Fruit fly (Drosophila melanogaster) whole organism, prepupa: Measurements from ENCODE around the gene CG13131.

Experiments
- Blimp-1 ChIP-seq: fragments of 200-800 bp; sonication (Bioruptor generic); optimal IDR thresholded peaks from 3 replicates; lab custom pipeline; 2017; ENCODE audit warnings: missing biosample characterization, missing genetic modification characterization, mild to moderate bottlenecking, moderate library complexity, missing genetic modification reagents
- CG10631 ChIP-seq: fragments of 200-800 bp; sonication (Bioruptor generic); optimal IDR thresholded peaks from 2 replicates; lab custom pipeline; 2016; ENCODE audit warnings: missing biosample characterization, missing genetic modification characterization
- CG10669 ChIP-seq: fragments of 200-800 bp; sonication (Bioruptor generic); optimal IDR thresholded peaks from 3 replicates; lab custom pipeline; 2018; ENCODE audit warnings: missing biosample characterization, mild to moderate bottlenecking, missing genetic modification characterization, moderate library complexity
- CG11294 ChIP-seq: fragments of 200-800 bp; sonication (Bioruptor generic); IDR thresholded peaks from 2 replicates; pipeline ENCODE4 v1.3.6; 2022; ENCODE audit warnings: missing biosample characterization, missing genetic modification characterization
- CG11902 ChIP-seq: fragments of 200-800 bp; sonication (Bioruptor generic); optimal IDR thresholded peaks from 3 replicates; lab custom pipeline; 2016; ENCODE audit warnings: missing biosample characterization, missing genetic modification characterization
- CG1621 ChIP-seq: fragments of 200-800 bp; sonication (Bioruptor generic); optimal IDR thresholded peaks from 3 replicates; lab custom pipeline; 2018; ENCODE audit warnings: missing biosample characterization, mild to moderate bottlenecking, missing genetic modification characterization
- CG16779 ChIP-seq: fragments of 200-800 bp; sonication (Bioruptor generic); optimal IDR thresholded peaks from 3 replicates; lab custom pipeline; 2017; ENCODE audit warnings: missing biosample characterization, mild to moderate bottlenecking, missing genetic modification characterization
- CG3032 ChIP-seq: fragments of 200-800 bp; optimal IDR thresholded peaks from 2 replicates; lab custom pipeline; 2019; ENCODE audit warnings: missing biosample characterization, mild to moderate bottlenecking, missing genetic modification characterization, moderate library complexity
- CG31627 ChIP-seq: fragments of 200-800 bp; sonication (Bioruptor generic); optimal IDR thresholded peaks from 3 replicates; lab custom pipeline; 2016; ENCODE audit warnings: missing biosample characterization, missing genetic modification characterization
- CG32006 ChIP-seq: fragments of 200-800 bp; sonication (Bioruptor generic); optimal IDR thresholded peaks from 3 replicates; lab custom pipeline; 2017; ENCODE audit warnings: missing biosample characterization, mild to moderate bottlenecking, missing genetic modification characterization
- CG34406 ChIP-seq: fragments of 200-800 bp; sonication (Bioruptor generic); optimal IDR thresholded peaks from 3 replicates; lab custom pipeline; 2016; ENCODE audit warnings: missing biosample characterization, missing genetic modification characterization
- CG3919 ChIP-seq: fragments of 200-800 bp; sonication (Bioruptor generic); optimal IDR thresholded peaks from 3 replicates; lab custom pipeline; 2016; ENCODE audit warnings: missing biosample characterization, missing genetic modification characterization
- CG4318 ChIP-seq: fragments of 200-800 bp; sonication (Bioruptor generic); optimal IDR thresholded peaks from 3 replicates; lab custom pipeline; 2017; ENCODE audit warnings: missing biosample characterization, mild to moderate bottlenecking, missing genetic modification characterization
- CG6163 ChIP-seq: fragments of 200-800 bp; sonication (Bioruptor generic); IDR thresholded peaks from 3 replicates; pipeline ENCODE4 v1.3.6; 2022; ENCODE audit warnings: missing biosample characterization, missing genetic modification characterization
- CG6276 ChIP-seq: fragments of 200-800 bp; sonication (Bioruptor generic); optimal IDR thresholded peaks from 2 replicates; lab custom pipeline; 2017; ENCODE audit warnings: missing biosample characterization, mild to moderate bottlenecking, missing genetic modification characterization
- CG6792 ChIP-seq: fragments of 200-800 bp; sonication (Bioruptor generic); optimal IDR thresholded peaks from 3 replicates; lab custom pipeline; 2016; ENCODE audit warnings: missing biosample characterization, missing genetic modification characterization
- CG6808 ChIP-seq: fragments of 200-800 bp; sonication (Bioruptor generic); optimal IDR thresholded peaks from 3 replicates; lab custom pipeline; 2017; ENCODE audit warnings: missing biosample characterization, missing genetic modification characterization, mild to moderate bottlenecking, moderate library complexity, missing genetic modification reagents
- CG6854 ChIP-seq: fragments of 200-800 bp; sonication (Bioruptor generic); optimal IDR thresholded peaks from 2 replicates; lab custom pipeline; 2017; ENCODE audit warnings: missing biosample characterization, mild to moderate bottlenecking, missing genetic modification characterization
- CG7368 ChIP-seq: fragments of 200-800 bp; sonication (Bioruptor generic); optimal IDR thresholded peaks from 3 replicates; lab custom pipeline; 2016; ENCODE audit warnings: missing biosample characterization, missing genetic modification characterization
- CG8119 ChIP-seq: fragments of 200-800 bp; sonication (Bioruptor generic); IDR thresholded peaks from 3 replicates; pipeline ENCODE4 v1.3.6; 2022; ENCODE audit warnings: missing biosample characterization, missing genetic modification characterization
- CG8319 ChIP-seq: fragments of 200-800 bp; sonication (Bioruptor generic); optimal IDR thresholded peaks from 3 replicates; lab custom pipeline; 2016; ENCODE audit warnings: missing biosample characterization, missing genetic modification characterization
- CG8632 ChIP-seq: fragments of 200-800 bp; sonication (Bioruptor generic); optimal IDR thresholded peaks from 3 replicates; lab custom pipeline; 2016; ENCODE audit warnings: missing biosample characterization, missing genetic modification characterization
- CG9139 ChIP-seq: fragments of 200-800 bp; sonication (Bioruptor generic); optimal IDR thresholded peaks from 3 replicates; lab custom pipeline; 2017; ENCODE audit warnings: missing biosample characterization, mild to moderate bottlenecking, missing genetic modification characterization
- Eip93F ChIP-seq: fragments of 200-800 bp; sonication (Bioruptor generic); optimal IDR thresholded peaks from 2 replicates; lab custom pipeline; 2016; ENCODE audit warnings: missing biosample characterization, mild to moderate bottlenecking, missing genetic modification characterization
- Ets21C ChIP-seq: fragments of 200-800 bp; sonication (Bioruptor generic); optimal IDR thresholded peaks from 3 replicates; lab custom pipeline; 2016; ENCODE audit warnings: missing biosample characterization, missing genetic modification characterization
- Ets96B ChIP-seq: fragments of 200-800 bp; optimal IDR thresholded peaks from 2 replicates; lab custom pipeline; 2019; ENCODE audit warnings: missing biosample characterization, mild to moderate bottlenecking, missing genetic modification characterization, moderate library complexity
- Gug ChIP-seq: fragments of 200-800 bp; sonication (Bioruptor generic); IDR thresholded peaks from 2 replicates; pipeline ENCODE4 v1.3.6; 2022; ENCODE audit warnings: missing biosample characterization, missing genetic modification characterization
- Hr38 ChIP-seq: sonication (Bioruptor generic); optimal IDR thresholded peaks from 2 replicates; lab custom pipeline; 2016; ENCODE audit warnings: missing biosample characterization, missing genetic modification characterization
- Hr39 ChIP-seq: fragments of 200-800 bp; sonication (Bioruptor generic); optimal IDR thresholded peaks from 2 replicates; lab custom pipeline; 2016; ENCODE audit warnings: missing biosample characterization, missing genetic modification characterization
- Hr4 ChIP-seq: fragments of 200-800 bp; sonication (Bioruptor generic); optimal IDR thresholded peaks from 3 replicates; lab custom pipeline; 2016; ENCODE audit warnings: missing biosample characterization, missing genetic modification characterization
- Lpt ChIP-seq: fragments of 200-800 bp; sonication (Bioruptor generic); optimal IDR thresholded peaks from 3 replicates; lab custom pipeline; 2016; ENCODE audit warnings: missing biosample characterization, missing genetic modification characterization
- Met ChIP-seq: fragments of 200-800 bp; sonication (Bioruptor generic); optimal IDR thresholded peaks from 3 replicates; lab custom pipeline; 2016; ENCODE audit warnings: missing biosample characterization, missing genetic modification characterization
- OdsH ChIP-seq: fragments of 200-800 bp; sonication (Bioruptor generic); optimal IDR thresholded peaks from 3 replicates; lab custom pipeline; 2016; ENCODE audit warnings: missing biosample characterization, missing genetic modification characterization
- Smox ChIP-seq: fragments of 200-800 bp; sonication (Bioruptor generic); optimal IDR thresholded peaks from 3 replicates; lab custom pipeline; 2016; ENCODE audit warnings: missing biosample characterization, missing genetic modification characterization
- Sox15 ChIP-seq: fragments of 200-800 bp; sonication (Bioruptor generic); optimal IDR thresholded peaks from 3 replicates; lab custom pipeline; 2016; ENCODE audit warnings: missing biosample characterization, missing genetic modification characterization
- achi ChIP-seq: fragments of 200-800 bp; sonication (Bioruptor generic); optimal IDR thresholded peaks from 3 replicates; lab custom pipeline; 2016; ENCODE audit warnings: missing biosample characterization, missing genetic modification characterization
- acj6 ChIP-seq: fragments of 200-800 bp; sonication (Bioruptor generic); optimal IDR thresholded peaks from 3 replicates; lab custom pipeline; 2016; ENCODE audit warnings: missing biosample characterization, missing genetic modification characterization
- cyc ChIP-seq: fragments of 200-800 bp; sonication (Bioruptor generic); optimal IDR thresholded peaks from 3 replicates; lab custom pipeline; 2016; ENCODE audit warnings: missing biosample characterization, missing genetic modification characterization
- dac ChIP-seq: fragments of 200-800 bp; sonication (Bioruptor generic); optimal IDR thresholded peaks from 2 replicates; lab custom pipeline; 2017; ENCODE audit warnings: missing biosample characterization, mild to moderate bottlenecking, missing genetic modification characterization
- dsx ChIP-seq: fragments of 200-800 bp; optimal IDR thresholded peaks from 3 replicates; lab custom pipeline; 2019; ENCODE audit warnings: missing biosample characterization, mild to moderate bottlenecking, missing genetic modification characterization, moderate library complexity; ENCODE audit not compliant: poor library complexity, severe bottlenecking
- eg ChIP-seq: fragments of 200-800 bp; sonication (Bioruptor generic); IDR thresholded peaks from 3 replicates; pipeline ENCODE4 v1.3.6; 2022; ENCODE audit warnings: missing biosample characterization, missing genetic modification characterization
- fd85E ChIP-seq: fragments of 200-800 bp; sonication (Bioruptor generic); optimal IDR thresholded peaks from 3 replicates; lab custom pipeline; 2016; ENCODE audit warnings: missing biosample characterization, missing genetic modification characterization
- net ChIP-seq: fragments of 200-800 bp; sonication (Bioruptor generic); optimal IDR thresholded peaks from 3 replicates; lab custom pipeline; 2016; ENCODE audit warnings: missing biosample characterization, missing genetic modification characterization
- pdm3 ChIP-seq: fragments of 200-800 bp; sonication (Bioruptor generic); optimal IDR thresholded peaks from 3 replicates; lab custom pipeline; 2016; ENCODE audit warnings: missing biosample characterization, missing genetic modification characterization
- salr ChIP-seq, 2 experiments: fragments of 200-800 bp; sonication (Bioruptor generic); optimal IDR thresholded peaks; 3 replicates each; lab custom pipeline; 2016 to 2018; ENCODE audit warnings: missing biosample characterization in 2 of 2, missing genetic modification characterization in 2 of 2, mild to moderate bottlenecking in 1 of 2
- spab ChIP-seq: fragments of 200-800 bp; sonication (Bioruptor generic); optimal IDR thresholded peaks from 2 replicates; lab custom pipeline; 2017; ENCODE audit warnings: missing biosample characterization, mild to moderate bottlenecking, missing genetic modification characterization, missing genetic modification reagents
- ss ChIP-seq, 2 experiments: fragments of 200-800 bp; sonication (Bioruptor generic); optimal IDR thresholded peaks; 2 replicates in 1 of 2; 3 replicates in 1 of 2; lab custom pipeline; 2017 to 2018; ENCODE audit warnings: mild to moderate bottlenecking in 2 of 2, missing biosample characterization in 2 of 2, missing genetic modification characterization in 2 of 2, moderate library complexity in 1 of 2
- svp ChIP-seq: fragments of 200-800 bp; sonication (Bioruptor generic); peaks from one replicate; lab custom pipeline; 2016; ENCODE audit warnings: missing biosample characterization, missing genetic modification characterization
- topi ChIP-seq: fragments of 200-800 bp; sonication (Bioruptor generic); optimal IDR thresholded peaks from 3 replicates; lab custom pipeline; 2016; ENCODE audit warnings: missing biosample characterization, missing genetic modification characterization
- vri ChIP-seq: fragments of 200-800 bp; sonication (Bioruptor generic); optimal IDR thresholded peaks from 3 replicates; lab custom pipeline; 2016; ENCODE audit warnings: missing biosample characterization, mild to moderate bottlenecking, missing genetic modification characterization

CG13131 gene

dm6 chr2L:10009800-10010658, 7.2 kb downstream of the CG13131 start:
- TF ChIP-seq CG7368 (GFP tag; lab: Kevin White, UChicago) (peak; percentile 100), fd85E (GFP tag; lab: Kevin White, UChicago) (peak; percentile 98), achi (GFP tag; lab: Kevin White, UChicago) (peak; percentile 99), pdm3 (peak; percentile 99), CG31627 (GFP tag; lab: Kevin White, UChicago) (peak; percentile 100), topi (peak; percentile 99), Ets21C (GFP tag; lab: Kevin White, UChicago) (peak; percentile 99), CG8319 (GFP tag; lab: Kevin White, UChicago) (peak; percentile 99), CG32006 (peak; percentile 99), Hr4 (GFP tag; lab: Kevin White, UChicago) (peak; percentile 99), CG3032 (tag; lab: Kevin White, UChicago) (peak; percentile 99), vri (GFP tag; lab: Kevin White, UChicago) (peak; percentile 99), Hr38 (GFP tag; lab: Kevin White, UChicago) (peak; percentile 90), ss (GFP tag; optimal IDR thresholded peaks at IDR 0.05; lab: Kevin White, UChicago) (peak; percentile 98 to 99), eg (GFP tag; lab: Robert Waterston, UW) (peak; percentile 99), salr (GFP tag; optimal IDR thresholded peaks at IDR 0.05; lab: Kevin White, UChicago) (peak; percentile 97 to 99), CG1621 (peak; percentile 99), cyc (GFP tag; lab: Kevin White, UChicago) (peak; percentile 100), CG11294 (GFP tag; lab: Robert Waterston, UW) (peak; percentile 99), Ets96B (peak; percentile 99), Sox15 (peak; percentile 99), CG8119 (peak; percentile 98), CG8632 (GFP tag; lab: Kevin White, UChicago) (peak; percentile 99), CG3919 (GFP tag; lab: Kevin White, UChicago) (peak; percentile 100), CG6854 (peak; percentile 99), CG10631 (GFP tag; lab: Kevin White, UChicago) (peak; percentile 99), CG6276 (GFP tag; lab: Kevin White, UChicago) (peak; percentile 97), CG9139 (GFP tag; lab: Kevin White, UChicago) (peak; percentile 98), net (GFP tag; lab: Kevin White, UChicago) (peak; percentile 99), Smox (GFP tag; lab: Kevin White, UChicago) (peak; percentile 99), Blimp-1 (GFP tag; lab: Kevin White, UChicago) (peak; percentile 96), svp (peak; percentile 100), dac (peak; percentile 98), CG10669 (GFP tag; lab: Kevin White, UChicago) (peak; percentile 99), acj6 (GFP tag; lab: Kevin White, UChicago) (peak; percentile 100), Lpt (GFP tag; lab: Kevin White, UChicago) (peak; percentile 99), CG34406 (GFP tag; lab: Kevin White, UChicago) (peak; percentile 99), CG6808 (GFP tag; lab: Kevin White, UChicago) (peak; percentile 98), Eip93F (peak; percentile 97), CG6163 (peak; percentile 100), dsx (GFP tag; lab: Kevin White, UChicago) (peak; percentile 98), CG11902 (GFP tag; lab: Kevin White, UChicago) (peak; percentile 99), Gug (GFP tag; lab: Robert Waterston, UW) (peak; percentile 99), CG4318 (GFP tag; lab: Kevin White, UChicago) (peak; percentile 98), CG16779 (peak; percentile 98), Met (GFP tag; lab: Kevin White, UChicago) (peak; percentile 99), Hr39 (peak; percentile 100), OdsH (GFP tag; lab: Kevin White, UChicago) (peak; percentile 99), CG6792 (peak; percentile 99), spab (peak; percentile 99)
